Fruit fly (Drosophila melanogaster) whole organism, embryonic: ENCODE measurements around the gene dor.

Experiments used
- CG12104 ChIP-seq: fragments of 200-800 bp; sonication (Bioruptor generic); optimal IDR thresholded peaks from 3 replicates; lab custom pipeline; 2016; ENCODE audit warnings: missing biosample characterization, missing genetic modification characterization
- CG2116 ChIP-seq: fragments of 200-800 bp; sonication (Bioruptor generic); optimal IDR thresholded peaks from 3 replicates; lab custom pipeline; 2018; ENCODE audit warnings: missing biosample characterization, mild to moderate bottlenecking, missing genetic modification characterization
- CG2202 ChIP-seq: fragments of 200-800 bp; sonication (Bioruptor generic); optimal IDR thresholded peaks from 2 replicates; lab custom pipeline; 2018; ENCODE audit warnings: missing biosample characterization, mild to moderate bottlenecking, missing genetic modification characterization
- Sin3A ChIP-seq: fragments of >200 bp; optimal IDR thresholded peaks from 2 replicates; lab custom pipeline; 2018
- vnd ChIP-seq: fragments of 200-800 bp; sonication (Bioruptor generic); IDR thresholded peaks from 3 replicates; pipeline ENCODE4 v1.3.6; 2022; ENCODE audit warnings: missing biosample characterization, missing genetic modification characterization; ENCODE audit not compliant: partially characterized antibody
- zen2 ChIP-seq: fragments of 200-800 bp; sonication (Bioruptor generic); IDR thresholded peaks from 3 replicates; pipeline ENCODE4 v1.3.6; 2022; ENCODE audit warnings: missing biosample characterization, missing genetic modification characterization; ENCODE audit not compliant: partially characterized antibody

dm6 chrX:1681266-1681665 is 16.4 kb downstream of the dor start, which contains the start of gene CG14797:
- TF ChIP-seq vnd (GFP tag; lab: Robert Waterston, UW) (no peak), Sin3A (lab: Kevin White, UChicago) (no peak), CG12104 (no peak), CG2116 (GFP tag; lab: Kevin White, UChicago) (no peak), zen2 (GFP tag; lab: Robert Waterston, UW) (no peak), CG2202 (no peak)
